Fruit fly (Drosophila melanogaster) whole organism, embryonic: ENCODE data around the gene CG32816.

Experiments used
- Bgb ChIP-seq: fragments of 200-800 bp; sonication (Bioruptor generic); IDR thresholded peaks from 2 replicates; pipeline ENCODE4 v1.3.6; 2022; ENCODE audit warnings: missing biosample characterization, missing genetic modification characterization; ENCODE audit not compliant: partially characterized antibody
- CG10267 ChIP-seq: fragments of 200-800 bp; sonication (Bioruptor generic); optimal IDR thresholded peaks from 2 replicates; lab custom pipeline; 2018; ENCODE audit warnings: missing biosample characterization, mild to moderate bottlenecking, missing genetic modification characterization, moderate library complexity
- CG10431 ChIP-seq: fragments of 200-800 bp; sonication (Bioruptor generic); optimal IDR thresholded peaks from 3 replicates; lab custom pipeline; 2018; ENCODE audit warnings: missing biosample characterization, mild to moderate bottlenecking, missing genetic modification characterization
- CG13624 ChIP-seq: fragments of 200-800 bp; sonication (Bioruptor generic); optimal IDR thresholded peaks from 2 replicates; lab custom pipeline; 2016; ENCODE audit warnings: missing biosample characterization, missing genetic modification characterization
- CG13894 ChIP-seq: fragments of 200-800 bp; sonication (Bioruptor generic); optimal IDR thresholded peaks from 3 replicates; lab custom pipeline; 2018; ENCODE audit warnings: missing biosample characterization, mild to moderate bottlenecking, missing genetic modification characterization, moderate library complexity
- CG16815 ChIP-seq: fragments of 200-800 bp; sonication (Bioruptor generic); optimal IDR thresholded peaks from 3 replicates; lab custom pipeline; 2017; ENCODE audit warnings: missing biosample characterization, mild to moderate bottlenecking, missing genetic modification characterization
- CG17186 ChIP-seq: fragments of 200-800 bp; sonication (Bioruptor generic); optimal IDR thresholded peaks from 3 replicates; lab custom pipeline; 2017; ENCODE audit warnings: missing biosample characterization, missing genetic modification reagents, missing genetic modification characterization
- CG17568 ChIP-seq: fragments of 200-800 bp; sonication (Bioruptor generic); optimal IDR thresholded peaks from 2 replicates; lab custom pipeline; 2018; ENCODE audit warnings: missing biosample characterization, mild to moderate bottlenecking, missing genetic modification characterization, moderate library complexity
- CG2875 ChIP-seq: fragments of 200-800 bp; sonication (Bioruptor generic); optimal IDR thresholded peaks from 2 replicates; lab custom pipeline; 2017; ENCODE audit warnings: missing biosample characterization, mild to moderate bottlenecking, missing genetic modification characterization, missing genetic modification reagents
- CG32532 ChIP-seq: fragments of 200-800 bp; sonication (Bioruptor generic); IDR thresholded peaks from 2 replicates; pipeline ENCODE4 v1.3.6; 2022; ENCODE audit warnings: missing biosample characterization, missing genetic modification characterization
- CG3407 ChIP-seq: fragments of 200-800 bp; sonication (Bioruptor generic); optimal IDR thresholded peaks from 2 replicates; lab custom pipeline; 2018; ENCODE audit warnings: missing biosample characterization, mild to moderate bottlenecking, missing genetic modification characterization
- CG5180 ChIP-seq: fragments of 200-800 bp; sonication (Bioruptor generic); optimal IDR thresholded peaks from 3 replicates; lab custom pipeline; 2017; ENCODE audit warnings: missing biosample characterization, missing genetic modification characterization, mild to moderate bottlenecking, moderate library complexity, missing genetic modification reagents
- CG6654 ChIP-seq: fragments of 200-800 bp; sonication (Bioruptor generic); optimal IDR thresholded peaks from 2 replicates; lab custom pipeline; 2017; ENCODE audit warnings: missing biosample characterization, mild to moderate bottlenecking, missing genetic modification characterization
- CG7839 ChIP-seq: fragments of 200-800 bp; sonication (Bioruptor generic); optimal IDR thresholded peaks from 3 replicates; lab custom pipeline; 2018; ENCODE audit warnings: missing biosample characterization, mild to moderate bottlenecking, missing genetic modification characterization, moderate library complexity
- CG8290 ChIP-seq, 3 experiments: fragments of 200-800 bp; sonication (Bioruptor generic); optimal IDR thresholded peaks; 2 replicates each; lab custom pipeline; 2016 to 2019; ENCODE audit warnings: missing biosample characterization in 3 of 3, missing genetic modification characterization in 3 of 3, mild to moderate bottlenecking in 2 of 3, moderate library complexity in 1 of 3
- CoRest ChIP-seq: fragments of 200-800 bp; sonication (Bioruptor generic); optimal IDR thresholded peaks from 3 replicates; lab custom pipeline; 2018; ENCODE audit warnings: missing biosample characterization, mild to moderate bottlenecking, missing genetic modification characterization, moderate library complexity
- Deaf1 ChIP-seq: fragments of 200-800 bp; optimal IDR thresholded peaks from 3 replicates; lab custom pipeline; 2019; ENCODE audit warnings: missing biosample characterization, mild to moderate bottlenecking, missing genetic modification characterization, moderate library complexity
- Dll ChIP-seq: fragments of 200-800 bp; sonication (Bioruptor generic); IDR thresholded peaks from 4 replicates; pipeline ENCODE4 v1.3.6; 2022; ENCODE audit warnings: missing biosample characterization, missing genetic modification characterization; ENCODE audit not compliant: partially characterized antibody
- E2f1 ChIP-seq: fragments of 200-800 bp; sonication (Bioruptor generic); IDR thresholded peaks from 2 replicates; pipeline ENCODE4 v1.3.6; 2022; ENCODE audit warnings: missing biosample characterization, missing genetic modification characterization
- ERR ChIP-seq: fragments of 200-800 bp; sonication (Bioruptor generic); optimal IDR thresholded peaks from 2 replicates; lab custom pipeline; 2016; ENCODE audit warnings: missing biosample characterization, missing genetic modification characterization
- Eip74EF ChIP-seq, 2 experiments: fragments of 200-800 bp in 1 of 2; fragments of >200 bp in 1 of 2; sonication (Bioruptor generic) in 1 of 2; optimal IDR thresholded peaks; 2 replicates each; lab custom pipeline; 2017 to 2019; ENCODE audit warnings: missing biosample characterization in 2 of 2, missing genetic modification characterization in 2 of 2, mild to moderate bottlenecking in 1 of 2, moderate library complexity in 1 of 2
- Lhr ChIP-seq: fragments of 200-800 bp; sonication (Bioruptor generic); optimal IDR thresholded peaks from 3 replicates; lab custom pipeline; 2017; ENCODE audit warnings: mild to moderate bottlenecking, missing biosample characterization, missing genetic modification reagents, missing genetic modification characterization
- NC2α ChIP-seq: fragments of 200-800 bp; sonication (Bioruptor generic); optimal IDR thresholded peaks from 2 replicates; lab custom pipeline; 2016; ENCODE audit warnings: missing biosample characterization, missing genetic modification characterization
- NC2β ChIP-seq: fragments of 200-800 bp; sonication (Bioruptor generic); optimal IDR thresholded peaks from 2 replicates; lab custom pipeline; 2016; ENCODE audit warnings: missing biosample characterization, missing genetic modification characterization
- Ravus ChIP-seq: fragments of 200-800 bp; sonication (Bioruptor generic); IDR thresholded peaks from 2 replicates; pipeline ENCODE4 v1.3.6; 2022; ENCODE audit warnings: missing biosample characterization, missing genetic modification characterization
- Rx ChIP-seq: fragments of 200-800 bp; sonication (Bioruptor generic); IDR thresholded peaks from 2 replicates; pipeline ENCODE4 v1.3.6; 2022; ENCODE audit warnings: missing biosample characterization, missing genetic modification characterization
- Xrp1 ChIP-seq: fragments of 200-800 bp; sonication (Bioruptor generic); IDR thresholded peaks from 2 replicates; pipeline ENCODE4 v1.3.6; 2022; ENCODE audit warnings: missing biosample characterization, missing genetic modification characterization
- aop ChIP-seq: fragments of 200-800 bp; sonication (Bioruptor generic); IDR thresholded peaks from 2 replicates; pipeline ENCODE4 v1.3.6; 2022; ENCODE audit warnings: missing biosample characterization, missing genetic modification characterization
- ara ChIP-seq: fragments of 200-800 bp; sonication (Bioruptor generic); IDR thresholded peaks from 2 replicates; pipeline ENCODE4 v1.3.6; 2022; ENCODE audit warnings: missing biosample characterization, missing genetic modification characterization
- ato ChIP-seq: fragments of 200-800 bp; sonication (Bioruptor generic); IDR thresholded peaks from 2 replicates; pipeline ENCODE4 v1.3.6; 2022; ENCODE audit warnings: missing biosample characterization, missing genetic modification characterization; ENCODE audit not compliant: partially characterized antibody
- dmrt11E ChIP-seq: fragments of 200-800 bp; sonication (Bioruptor generic); optimal IDR thresholded peaks from 3 replicates; lab custom pipeline; 2018; ENCODE audit warnings: missing biosample characterization, mild to moderate bottlenecking, missing genetic modification characterization, moderate library complexity
- fd64A ChIP-seq: fragments of 200-800 bp; sonication (Bioruptor generic); optimal IDR thresholded peaks from 3 replicates; lab custom pipeline; 2018; ENCODE audit warnings: missing biosample characterization, mild to moderate bottlenecking, missing genetic modification characterization
- gfzf ChIP-seq: fragments of 200-800 bp; sonication (Bioruptor generic); optimal IDR thresholded peaks from 2 replicates; lab custom pipeline; 2016; ENCODE audit warnings: missing biosample characterization, mild to moderate bottlenecking, missing genetic modification characterization, moderate library complexity
- jigr1 ChIP-seq: fragments of 200-800 bp; sonication (Bioruptor generic); IDR thresholded peaks from 3 replicates; pipeline ENCODE4 v1.3.6; 2022; ENCODE audit warnings: missing biosample characterization, missing genetic modification characterization
- kay ChIP-seq: fragments of 200-800 bp; sonication (Bioruptor generic); optimal IDR thresholded peaks from 2 replicates; lab custom pipeline; 2016; ENCODE audit warnings: missing biosample characterization, missing genetic modification characterization
- odd ChIP-seq: fragments of 200-800 bp; sonication (Bioruptor generic); optimal IDR thresholded peaks from 2 replicates; lab custom pipeline; 2017; ENCODE audit warnings: missing biosample characterization, mild to moderate bottlenecking, missing genetic modification characterization
- pita ChIP-seq: fragments of 200-800 bp; sonication (Bioruptor generic); optimal IDR thresholded peaks from 2 replicates; lab custom pipeline; 2017; ENCODE audit warnings: missing biosample characterization, mild to moderate bottlenecking, missing genetic modification characterization
- prd ChIP-seq, 3 experiments: fragments of >200 bp in 2 of 3; fragments of 200-800 bp in 1 of 3; sonication (Bioruptor generic) in 1 of 3; optimal IDR thresholded peaks in 2 of 3; IDR thresholded peaks in 1 of 3; 2 replicates in 2 of 3; 3 replicates in 1 of 3; pipeline versions ENCODE4 v1.3.6 to Lab custom; 2017 to 2022; ENCODE audit warnings: missing biosample characterization in 1 of 3, missing genetic modification characterization in 1 of 3
- pum ChIP-seq: fragments of 200-800 bp; sonication (Bioruptor generic); optimal IDR thresholded peaks from 2 replicates; lab custom pipeline; 2016; ENCODE audit warnings: missing biosample characterization, missing genetic modification characterization
- pzg ChIP-seq: fragments of 200-800 bp; sonication (Bioruptor generic); optimal IDR thresholded peaks from 3 replicates; lab custom pipeline; 2018; ENCODE audit warnings: missing biosample characterization, mild to moderate bottlenecking, missing genetic modification characterization, moderate library complexity
- sim ChIP-seq: fragments of 200-800 bp; sonication (Bioruptor generic); IDR thresholded peaks from 2 replicates; pipeline ENCODE4 v1.3.6; 2022; ENCODE audit warnings: missing biosample characterization, missing genetic modification characterization
- sr ChIP-seq: fragments of 200-800 bp; sonication (Bioruptor generic); IDR thresholded peaks from 3 replicates; pipeline ENCODE4 v1.3.6; 2022; ENCODE audit warnings: missing biosample characterization, missing genetic modification characterization
- stc ChIP-seq: fragments of 200-800 bp; sonication (Bioruptor generic); IDR thresholded peaks from 2 replicates; pipeline ENCODE4 v1.3.6; 2022; ENCODE audit warnings: missing biosample characterization, missing genetic modification characterization
- sug ChIP-seq: fragments of 200-800 bp; optimal IDR thresholded peaks from 2 replicates; lab custom pipeline; 2019; ENCODE audit warnings: missing biosample characterization, mild to moderate bottlenecking, missing genetic modification characterization, moderate library complexity
- tio ChIP-seq: fragments of 200-800 bp; sonication (Bioruptor generic); optimal IDR thresholded peaks from 2 replicates; lab custom pipeline; 2017; ENCODE audit warnings: missing biosample characterization, missing genetic modification characterization, inconsistent platforms
- unc-4 ChIP-seq: fragments of 200-800 bp; sonication (Bioruptor generic); IDR thresholded peaks from 2 replicates; pipeline ENCODE4 v1.3.6; 2022; ENCODE audit warnings: missing biosample characterization, missing genetic modification characterization; ENCODE audit not compliant: partially characterized antibody
- zen2 ChIP-seq: fragments of 200-800 bp; sonication (Bioruptor generic); IDR thresholded peaks from 3 replicates; pipeline ENCODE4 v1.3.6; 2022; ENCODE audit warnings: missing biosample characterization, missing genetic modification characterization; ENCODE audit not compliant: partially characterized antibody
- zfh2 ChIP-seq: fragments of 200-800 bp; sonication (Bioruptor generic); optimal IDR thresholded peaks from 2 replicates; lab custom pipeline; 2016; ENCODE audit warnings: missing biosample characterization, missing genetic modification characterization

Gene CG32816

dm6 chrX:499589-500041 lies 29.1 kb upstream of the CG32816 start (continued):
- TF ChIP-seq kay (GFP tag; lab: Kevin White, UChicago) (peak; percentile 57), CG16815 (GFP tag; lab: Kevin White, UChicago) (peak; percentile 57), odd (GFP tag; lab: Kevin White, UChicago) (peak; percentile 89), pum (GFP tag; lab: Kevin White, UChicago) (peak; percentile 69), stc (GFP tag; lab: Robert Waterston, UW) (peak; percentile 68), gfzf (no peak), CG17568 (peak; percentile 88), sim (GFP tag; lab: Robert Waterston, UW) (no peak), Bgb (no peak; the same call in 1 of the 2 replicates), NC2α (peak; percentile 68), zfh2 (GFP tag; lab: Kevin White, UChicago) (peak; percentile 83), NC2β (GFP tag; lab: Kevin White, UChicago) (peak; percentile 59), CoRest (peak; percentile 87), CG6654 (peak; percentile 41), CG17186 (peak; percentile 5), prd (optimal IDR thresholded peaks at IDR 0.05; lab: Kevin White, UChicago) (no peak), prd (GFP tag; IDR thresholded peaks at IDR 0.05; lab: Robert Waterston, UW) (peak; percentile 72), sug (tag; lab: Kevin White, UChicago) (peak; percentile 82), unc-4 (GFP tag; lab: Robert Waterston, UW) (no peak), CG7839 (peak; percentile 89), CG5180 (peak; percentile 35), Ravus (GFP tag; lab: Robert Waterston, UW) (peak; percentile 33; the same call in 1 of the 2 replicates), tio (GFP tag; lab: Kevin White, UChicago) (peak; percentile 64), ara (GFP tag; lab: Robert Waterston, UW) (peak; percentile 48), CG13894 (tag; lab: Kevin White, UChicago) (peak; percentile 90), CG32532 (GFP tag; lab: Robert Waterston, UW) (peak; percentile 73), CG3407 (peak; percentile 71), aop (GFP tag; lab: Robert Waterston, UW) (no peak), CG13624 (GFP tag; lab: Kevin White, UChicago) (peak; percentile 81), Lhr (GFP tag; lab: Kevin White, UChicago) (no peak), dmrt11E (tag; lab: Kevin White, UChicago) (peak; percentile 47), CG8290 (GFP tag; optimal IDR thresholded peaks at IDR 0.05; lab: Kevin White, UChicago) (peak; percentile 57), CG8290 (tag; optimal IDR thresholded peaks at IDR 0.05; lab: Kevin White, UChicago) (peak; percentile 0 to 84), Eip74EF (GFP tag; optimal IDR thresholded peaks at IDR 0.05; lab: Kevin White, UChicago) (peak in 1 of 2 experiments; percentile 84), Dll (no peak), jigr1 (GFP tag; lab: Robert Waterston, UW) (no peak), ato (no peak), CG2875 (GFP tag; lab: Kevin White, UChicago) (peak; percentile 73), CG10431 (GFP tag; lab: Kevin White, UChicago) (peak; percentile 43), Deaf1 (tag; lab: Kevin White, UChicago) (peak; percentile 61), pzg (peak; percentile 2), CG10267 (tag; lab: Kevin White, UChicago) (peak; percentile 62), fd64A (GFP tag; lab: Kevin White, UChicago) (peak; percentile 69), sr (no peak), pita (no peak), ERR (GFP tag; lab: Kevin White, UChicago) (peak; percentile 68), Xrp1 (peak; percentile 78), zen2 (peak; percentile 39; the same call in 1 of the 3 replicates), E2f1 (GFP tag; lab: Robert Waterston, UW) (peak; percentile 74), Rx (GFP tag; lab: Robert Waterston, UW) (0 out of 2 replicates have a peak, but pooled peaks have one; percentile 18)
